Fruit fly (Drosophila melanogaster) whole organism, prepupa: ENCODE results near the gene Acp98AB.

Experiments used
- CG10631 ChIP-seq: fragments of 200-800 bp; sonication (Bioruptor generic); optimal IDR thresholded peaks from 2 replicates; lab custom pipeline; 2016; ENCODE audit warnings: missing biosample characterization, missing genetic modification characterization
- CG11294 ChIP-seq: fragments of 200-800 bp; sonication (Bioruptor generic); IDR thresholded peaks from 2 replicates; pipeline ENCODE4 v1.3.6; 2022; ENCODE audit warnings: missing biosample characterization, missing genetic modification characterization
- CG11762 ChIP-seq: fragments of 200-800 bp; sonication (Bioruptor generic); optimal IDR thresholded peaks from 3 replicates; lab custom pipeline; 2016; ENCODE audit warnings: missing biosample characterization, missing genetic modification characterization; ENCODE audit not compliant: insufficient read depth
- CG11902 ChIP-seq: fragments of 200-800 bp; sonication (Bioruptor generic); optimal IDR thresholded peaks from 3 replicates; lab custom pipeline; 2016; ENCODE audit warnings: missing biosample characterization, missing genetic modification characterization
- CG15336 ChIP-seq: fragments of 200-800 bp; sonication (Bioruptor generic); IDR thresholded peaks from 2 replicates; pipeline ENCODE4 v1.3.6; 2022; ENCODE audit warnings: missing biosample characterization, missing genetic modification characterization
- CG16779 ChIP-seq: fragments of 200-800 bp; sonication (Bioruptor generic); optimal IDR thresholded peaks from 3 replicates; lab custom pipeline; 2017; ENCODE audit warnings: missing biosample characterization, mild to moderate bottlenecking, missing genetic modification characterization
- CG31627 ChIP-seq: fragments of 200-800 bp; sonication (Bioruptor generic); optimal IDR thresholded peaks from 3 replicates; lab custom pipeline; 2016; ENCODE audit warnings: missing biosample characterization, missing genetic modification characterization
- CG32006 ChIP-seq: fragments of 200-800 bp; sonication (Bioruptor generic); optimal IDR thresholded peaks from 3 replicates; lab custom pipeline; 2017; ENCODE audit warnings: missing biosample characterization, mild to moderate bottlenecking, missing genetic modification characterization
- CG34406 ChIP-seq: fragments of 200-800 bp; sonication (Bioruptor generic); optimal IDR thresholded peaks from 3 replicates; lab custom pipeline; 2016; ENCODE audit warnings: missing biosample characterization, missing genetic modification characterization
- CG3919 ChIP-seq: fragments of 200-800 bp; sonication (Bioruptor generic); optimal IDR thresholded peaks from 3 replicates; lab custom pipeline; 2016; ENCODE audit warnings: missing biosample characterization, missing genetic modification characterization
- CG6163 ChIP-seq: fragments of 200-800 bp; sonication (Bioruptor generic); IDR thresholded peaks from 3 replicates; pipeline ENCODE4 v1.3.6; 2022; ENCODE audit warnings: missing biosample characterization, missing genetic modification characterization
- CG6276 ChIP-seq: fragments of 200-800 bp; sonication (Bioruptor generic); optimal IDR thresholded peaks from 2 replicates; lab custom pipeline; 2017; ENCODE audit warnings: missing biosample characterization, mild to moderate bottlenecking, missing genetic modification characterization
- CG6792 ChIP-seq: fragments of 200-800 bp; sonication (Bioruptor generic); optimal IDR thresholded peaks from 3 replicates; lab custom pipeline; 2016; ENCODE audit warnings: missing biosample characterization, missing genetic modification characterization
- CG6808 ChIP-seq: fragments of 200-800 bp; sonication (Bioruptor generic); optimal IDR thresholded peaks from 3 replicates; lab custom pipeline; 2017; ENCODE audit warnings: missing biosample characterization, missing genetic modification characterization, mild to moderate bottlenecking, moderate library complexity, missing genetic modification reagents
- CG8119 ChIP-seq: fragments of 200-800 bp; sonication (Bioruptor generic); IDR thresholded peaks from 3 replicates; pipeline ENCODE4 v1.3.6; 2022; ENCODE audit warnings: missing biosample characterization, missing genetic modification characterization
- CG8319 ChIP-seq: fragments of 200-800 bp; sonication (Bioruptor generic); optimal IDR thresholded peaks from 3 replicates; lab custom pipeline; 2016; ENCODE audit warnings: missing biosample characterization, missing genetic modification characterization
- CG8632 ChIP-seq: fragments of 200-800 bp; sonication (Bioruptor generic); optimal IDR thresholded peaks from 3 replicates; lab custom pipeline; 2016; ENCODE audit warnings: missing biosample characterization, missing genetic modification characterization
- Eip75B ChIP-seq: fragments of 200-800 bp; sonication (Bioruptor generic); optimal IDR thresholded peaks from 3 replicates; lab custom pipeline; 2016; ENCODE audit warnings: missing biosample characterization, missing genetic modification characterization
- Eip78C ChIP-seq: fragments of 200-800 bp; sonication (Bioruptor generic); peaks from one replicate; lab custom pipeline; 2016; ENCODE audit warnings: missing biosample characterization, missing genetic modification characterization
- Ets21C ChIP-seq: fragments of 200-800 bp; sonication (Bioruptor generic); optimal IDR thresholded peaks from 3 replicates; lab custom pipeline; 2016; ENCODE audit warnings: missing biosample characterization, missing genetic modification characterization
- Gug ChIP-seq: fragments of 200-800 bp; sonication (Bioruptor generic); IDR thresholded peaks from 2 replicates; pipeline ENCODE4 v1.3.6; 2022; ENCODE audit warnings: missing biosample characterization, missing genetic modification characterization
- Hr38 ChIP-seq: sonication (Bioruptor generic); optimal IDR thresholded peaks from 2 replicates; lab custom pipeline; 2016; ENCODE audit warnings: missing biosample characterization, missing genetic modification characterization
- Hr39 ChIP-seq: fragments of 200-800 bp; sonication (Bioruptor generic); optimal IDR thresholded peaks from 2 replicates; lab custom pipeline; 2016; ENCODE audit warnings: missing biosample characterization, missing genetic modification characterization
- Hr4 ChIP-seq: fragments of 200-800 bp; sonication (Bioruptor generic); optimal IDR thresholded peaks from 3 replicates; lab custom pipeline; 2016; ENCODE audit warnings: missing biosample characterization, missing genetic modification characterization
- Met ChIP-seq: fragments of 200-800 bp; sonication (Bioruptor generic); optimal IDR thresholded peaks from 3 replicates; lab custom pipeline; 2016; ENCODE audit warnings: missing biosample characterization, missing genetic modification characterization
- OdsH ChIP-seq: fragments of 200-800 bp; sonication (Bioruptor generic); optimal IDR thresholded peaks from 3 replicates; lab custom pipeline; 2016; ENCODE audit warnings: missing biosample characterization, missing genetic modification characterization
- Smox ChIP-seq: fragments of 200-800 bp; sonication (Bioruptor generic); optimal IDR thresholded peaks from 3 replicates; lab custom pipeline; 2016; ENCODE audit warnings: missing biosample characterization, missing genetic modification characterization
- Sox102F ChIP-seq: fragments of 200-800 bp; sonication (Bioruptor generic); optimal IDR thresholded peaks from 2 replicates; lab custom pipeline; 2016; ENCODE audit warnings: missing biosample characterization, mild to moderate bottlenecking, missing genetic modification characterization
- Sox14 ChIP-seq: fragments of 200-800 bp; sonication (Bioruptor generic); optimal IDR thresholded peaks from 3 replicates; lab custom pipeline; 2016; ENCODE audit warnings: missing biosample characterization, missing genetic modification characterization
- Sox15 ChIP-seq: fragments of 200-800 bp; sonication (Bioruptor generic); optimal IDR thresholded peaks from 3 replicates; lab custom pipeline; 2016; ENCODE audit warnings: missing biosample characterization, missing genetic modification characterization
- acj6 ChIP-seq: fragments of 200-800 bp; sonication (Bioruptor generic); optimal IDR thresholded peaks from 3 replicates; lab custom pipeline; 2016; ENCODE audit warnings: missing biosample characterization, missing genetic modification characterization
- cyc ChIP-seq: fragments of 200-800 bp; sonication (Bioruptor generic); optimal IDR thresholded peaks from 3 replicates; lab custom pipeline; 2016; ENCODE audit warnings: missing biosample characterization, missing genetic modification characterization
- dac ChIP-seq: fragments of 200-800 bp; sonication (Bioruptor generic); optimal IDR thresholded peaks from 2 replicates; lab custom pipeline; 2017; ENCODE audit warnings: missing biosample characterization, mild to moderate bottlenecking, missing genetic modification characterization
- dsx ChIP-seq: fragments of 200-800 bp; optimal IDR thresholded peaks from 3 replicates; lab custom pipeline; 2019; ENCODE audit warnings: missing biosample characterization, mild to moderate bottlenecking, missing genetic modification characterization, moderate library complexity; ENCODE audit not compliant: poor library complexity, severe bottlenecking
- eg ChIP-seq: fragments of 200-800 bp; sonication (Bioruptor generic); IDR thresholded peaks from 3 replicates; pipeline ENCODE4 v1.3.6; 2022; ENCODE audit warnings: missing biosample characterization, missing genetic modification characterization
- fd59A ChIP-seq: fragments of 200-800 bp; sonication (Bioruptor generic); optimal IDR thresholded peaks from 2 replicates; lab custom pipeline; 2017; ENCODE audit warnings: missing biosample characterization, mild to moderate bottlenecking, missing genetic modification characterization, missing genetic modification reagents
- fkh ChIP-seq: fragments of 200-800 bp; sonication (Bioruptor generic); optimal IDR thresholded peaks from 3 replicates; lab custom pipeline; 2017; ENCODE audit warnings: missing biosample characterization, mild to moderate bottlenecking, missing genetic modification characterization, moderate library complexity
- lz ChIP-seq: fragments of 200-800 bp; sonication (Bioruptor generic); optimal IDR thresholded peaks from 3 replicates; lab custom pipeline; 2016; ENCODE audit warnings: missing biosample characterization, missing genetic modification characterization
- net ChIP-seq: fragments of 200-800 bp; sonication (Bioruptor generic); optimal IDR thresholded peaks from 3 replicates; lab custom pipeline; 2016; ENCODE audit warnings: missing biosample characterization, missing genetic modification characterization
- pdm3 ChIP-seq: fragments of 200-800 bp; sonication (Bioruptor generic); optimal IDR thresholded peaks from 3 replicates; lab custom pipeline; 2016; ENCODE audit warnings: missing biosample characterization, missing genetic modification characterization
- salr ChIP-seq, 2 experiments: fragments of 200-800 bp; sonication (Bioruptor generic); optimal IDR thresholded peaks; 3 replicates each; lab custom pipeline; 2016 to 2018; ENCODE audit warnings: missing biosample characterization in 2 of 2, missing genetic modification characterization in 2 of 2, mild to moderate bottlenecking in 1 of 2
- svp ChIP-seq: fragments of 200-800 bp; sonication (Bioruptor generic); peaks from one replicate; lab custom pipeline; 2016; ENCODE audit warnings: missing biosample characterization, missing genetic modification characterization
- topi ChIP-seq: fragments of 200-800 bp; sonication (Bioruptor generic); optimal IDR thresholded peaks from 3 replicates; lab custom pipeline; 2016; ENCODE audit warnings: missing biosample characterization, missing genetic modification characterization
- vri ChIP-seq: fragments of 200-800 bp; sonication (Bioruptor generic); optimal IDR thresholded peaks from 3 replicates; lab custom pipeline; 2016; ENCODE audit warnings: missing biosample characterization, mild to moderate bottlenecking, missing genetic modification characterization

Gene Acp98AB

dm6 chr3R:27706581-27707181, 12.0 kb downstream of the Acp98AB start, which contains the start of the genes CROT and CG12877 (continued):
- TF ChIP-seq CG6276 (GFP tag; lab: Kevin White, UChicago): no peak
- TF ChIP-seq CG31627: peak; percentile 75
- peak; percentile 96 for TF ChIP-seq fkh (GFP tag; lab: Kevin White, UChicago)
- peak; percentile 5 for TF ChIP-seq vri (GFP tag; lab: Kevin White, UChicago)
- TF ChIP-seq CG34406: peak; percentile 82
- TF ChIP-seq CG6792 (GFP tag; lab: Kevin White, UChicago): peak; percentile 69
- TF ChIP-seq Eip75B (GFP tag; lab: Kevin White, UChicago): peak; percentile 70
- TF ChIP-seq Ets21C (GFP tag; lab: Kevin White, UChicago): no peak
- TF ChIP-seq CG11294 (GFP tag; lab: Robert Waterston, UW): peak; percentile 78; the same call in 1 of the 2 replicates

- TF ChIP-seq Sox14 (GFP tag; lab: Kevin White, UChicago) (peak; percentile 14), CG10631 (no peak), Met (GFP tag; lab: Kevin White, UChicago) (peak; percentile 15), CG8119 (GFP tag; lab: Robert Waterston, UW) (no peak), dsx (peak; percentile 21), net (GFP tag; lab: Kevin White, UChicago) (peak; percentile 12), Sox15 (GFP tag; lab: Kevin White, UChicago) (no peak), CG15336 (GFP tag; lab: Robert Waterston, UW) (peak; percentile 23; the same call in 1 of the 2 replicates), CG6163 (GFP tag; lab: Robert Waterston, UW) (0 out of 3 replicates have a peak, but pooled peaks have one; percentile 38), Hr39 (GFP tag; lab: Kevin White, UChicago) (no peak), Eip78C (GFP tag; lab: Kevin White, UChicago) (peak; percentile 80), CG8319 (GFP tag; lab: Kevin White, UChicago) (no peak)
Observed at dm6 chr3R:27736367-27737005, 41.8 kb downstream of the Acp98AB start, which contains the start of gene Ets98B. Ets98B (plus strand) TSS chr3R:27736538.

- TF ChIP-seq svp (GFP tag; lab: Kevin White, UChicago) (peak; percentile 98), Hr39 (GFP tag; lab: Kevin White, UChicago) (no peak), Hr38 (GFP tag; lab: Kevin White, UChicago) (no peak), CG16779 (tag; lab: Kevin White, UChicago) (no peak), Hr4 (GFP tag; lab: Kevin White, UChicago) (no peak), Smox (GFP tag; lab: Kevin White, UChicago) (no peak)
Observed at dm6 chr3R:27737038-27737437, 42.4 kb downstream of the Acp98AB start.

- TF ChIP-seq svp (GFP tag; lab: Kevin White, UChicago) (peak; percentile 64), salr (GFP tag; optimal IDR thresholded peaks at IDR 0.05; lab: Kevin White, UChicago) (no peak), cyc (GFP tag; lab: Kevin White, UChicago) (no peak), pdm3 (GFP tag; lab: Kevin White, UChicago) (no peak), CG11902 (GFP tag; lab: Kevin White, UChicago) (no peak), Eip78C (GFP tag; lab: Kevin White, UChicago) (no peak), CG6276 (GFP tag; lab: Kevin White, UChicago) (no peak), fd59A (GFP tag; lab: Kevin White, UChicago) (no peak), acj6 (GFP tag; lab: Kevin White, UChicago) (no peak), CG11762 (GFP tag; lab: Kevin White, UChicago) (no peak), CG8632 (GFP tag; lab: Kevin White, UChicago) (no peak), CG15336 (GFP tag; lab: Robert Waterston, UW) (0 out of 2 replicates have a peak, but pooled peaks have one; percentile 22), eg (peak; percentile 76), Sox14 (GFP tag; lab: Kevin White, UChicago) (no peak), Gug (peak; percentile 31; the same call in 1 of the 2 replicates), dac (GFP tag; lab: Kevin White, UChicago) (no peak), dsx (no peak), CG3919 (GFP tag; lab: Kevin White, UChicago) (no peak), CG32006 (peak; percentile 25), CG31627 (no peak), OdsH (no peak), CG6792 (GFP tag; lab: Kevin White, UChicago) (no peak), lz (no peak), Sox102F (no peak), topi (GFP tag; lab: Kevin White, UChicago) (no peak), CG6808 (GFP tag; lab: Kevin White, UChicago) (no peak)
Observed at dm6 chr3R:27738287-27738686, 43.6 kb downstream of the Acp98AB start.
